Fruit fly (Drosophila melanogaster): ENCODE measurements around the gene CG15011.

The CG15011 gene

dm6 chr3L:4270949-4271827 lies 12.2 kb upstream of the CG15011 start:
- no peak for TF ChIP-seq CG8478 (optimal IDR thresholded peaks at IDR 0.05)
- no peak for TF ChIP-seq CTCF (optimal IDR thresholded peaks at IDR 0.05)

dm6 chr3L:4269920-4270319 lies 11.0 kb upstream of the CG15011 start:
- TF ChIP-seq CG8478 (optimal IDR thresholded peaks at IDR 0.05) = no peak
- TF ChIP-seq CTCF (optimal IDR thresholded peaks at IDR 0.05) = no peak

- TF ChIP-seq CG8478 (optimal IDR thresholded peaks at IDR 0.05) = no peak
- TF ChIP-seq CTCF (optimal IDR thresholded peaks at IDR 0.05) = no peak
Observed at dm6 chr3L:4269208-4269607, 10.3 kb upstream of the CG15011 start.

dm6 chr3L:4267403-4267802 lies 8.5 kb upstream of the CG15011 start, which contains the start of gene CG33764:
TSS of gene CG33764 (minus strand) at chr3L:4267503.
- TF ChIP-seq CTCF (optimal IDR thresholded peaks at IDR 0.05) (no peak), CG8478 (optimal IDR thresholded peaks at IDR 0.05) (no peak)

- no peak for TF ChIP-seq CTCF (optimal IDR thresholded peaks at IDR 0.05)
- no peak for TF ChIP-seq CG8478 (optimal IDR thresholded peaks at IDR 0.05)
Observed at dm6 chr3L:4265836-4266235, 6.9 kb upstream of the CG15011 start.

- no peak for TF ChIP-seq CG8478 (optimal IDR thresholded peaks at IDR 0.05)
- no peak for TF ChIP-seq CTCF (optimal IDR thresholded peaks at IDR 0.05)
Observed at dm6 chr3L:4264963-4265362, 6.0 kb upstream of the CG15011 start.

dm6 chr3L:4263502-4263901 lies 4.5 kb upstream of the CG15011 start, which contains the start of gene CG1273:
TSS of gene CG1273 (plus strand) at chr3L:4263719.
- TF ChIP-seq CG8478 (optimal IDR thresholded peaks at IDR 0.05) (no peak), CTCF (optimal IDR thresholded peaks at IDR 0.05) (no peak)

dm6 chr3L:4262384-4262783 lies 3.4 kb upstream of the CG15011 start, which contains the start of the genes CG11586 and VhaM9.7-a:
TSS of gene CG11586 (minus strand) at chr3L:4262470.
TSS of gene VhaM9.7-a (plus strand) at chr3L:4262705.
- TF ChIP-seq CG8478 (optimal IDR thresholded peaks at IDR 0.05) = no peak
- no peak for TF ChIP-seq CTCF (optimal IDR thresholded peaks at IDR 0.05)

- no peak for TF ChIP-seq CTCF (optimal IDR thresholded peaks at IDR 0.05)
- TF ChIP-seq CG8478 (optimal IDR thresholded peaks at IDR 0.05) = no peak
Observed at dm6 chr3L:4261177-4261576, 2.2 kb upstream of the CG15011 start.

dm6 chr3L:4254301-4254834 lies 4.6 kb downstream of the CG15011 start, which contains the start of the genes ago and CG1265:
TSS of gene ago (minus strand) at chr3L:4254306.
TSS of gene CG1265 (plus strand) at chr3L:4254776.
- TF ChIP-seq CTCF (optimal IDR thresholded peaks at IDR 0.05) = no peak
- TF ChIP-seq CG8478 (optimal IDR thresholded peaks at IDR 0.05) = no peak

dm6 chr3L:4253611-4254300 lies 5.2 kb downstream of the CG15011 start:
- no peak for TF ChIP-seq CTCF (optimal IDR thresholded peaks at IDR 0.05)
- no peak for TF ChIP-seq CG8478 (optimal IDR thresholded peaks at IDR 0.05)

- TF ChIP-seq CG8478 (optimal IDR thresholded peaks at IDR 0.05) (no peak), CTCF (optimal IDR thresholded peaks at IDR 0.05) (no peak)
Observed at dm6 chr3L:4252862-4253610, 5.9 kb downstream of the CG15011 start.

dm6 chr3L:4252121-4252861 lies 6.7 kb downstream of the CG15011 start:
- no peak for TF ChIP-seq CTCF (optimal IDR thresholded peaks at IDR 0.05)
- TF ChIP-seq CG8478 (optimal IDR thresholded peaks at IDR 0.05) = no peak

dm6 chr3L:4242428-4242827 lies 16.5 kb downstream of the CG15011 start, which contains the start of gene pav:
TSS of gene pav (plus strand) at chr3L:4242734.
- TF ChIP-seq CTCF (optimal IDR thresholded peaks at IDR 0.05) (no peak), CG8478 (optimal IDR thresholded peaks at IDR 0.05) (no peak)

Measured in S2 (cell line).